Fruit fly (Drosophila melanogaster): ENCODE measurements around the gene Irc.
"Not testable (repeated sequence)": the region's sequence is repeated elsewhere in the genome, so short reads cannot be mapped to it uniquely, and the experiment has no call there.

Irc gene

dm6 chr3R:16984221-16984620 is 18.5 kb upstream of the Irc start:
- TF ChIP-seq CTCF (optimal IDR thresholded peaks at IDR 0.05) (no peak), CG8478 (optimal IDR thresholded peaks at IDR 0.05) (no peak)

dm6 chr3R:16985547-16985946 is 17.1 kb upstream of the Irc start:
- TF ChIP-seq CTCF (optimal IDR thresholded peaks at IDR 0.05) (no peak), CG8478 (optimal IDR thresholded peaks at IDR 0.05) (no peak)

dm6 chr3R:16986181-16987074 is 16.2 kb upstream of the Irc start:
- no peak for TF ChIP-seq CTCF (optimal IDR thresholded peaks at IDR 0.05)

- TF ChIP-seq CG8478 (optimal IDR thresholded peaks at IDR 0.05) (no peak), CTCF (optimal IDR thresholded peaks at IDR 0.05) (no peak)
These were observed 15.3 kb upstream of the Irc start, which contains the start of gene CG18622 for dm6 chr3R:16987220-16987923. TSS of gene CG18622 (minus strand) at chr3R:16987732.

- TF ChIP-seq CG8478 (optimal IDR thresholded peaks at IDR 0.05) (no peak), CTCF (optimal IDR thresholded peaks at IDR 0.05) (no peak)
These were observed 14.8 kb upstream of the Irc start for dm6 chr3R:16987924-16988298.

dm6 chr3R:16988514-16988913 is 14.2 kb upstream of the Irc start, which contains the start of gene MESK4:
TSS of gene MESK4 (plus strand) at chr3R:16988814.
- TF ChIP-seq CTCF, CG8478 (optimal IDR thresholded peaks at IDR 0.05): not testable (repeated sequence)

- no peak for TF ChIP-seq CTCF (optimal IDR thresholded peaks at IDR 0.05)
- no peak for TF ChIP-seq CG8478 (optimal IDR thresholded peaks at IDR 0.05)
These were observed 10.9 kb upstream of the Irc start, which contains the start of gene EMC2B for dm6 chr3R:16991781-16992180. TSS of gene EMC2B (minus strand) at chr3R:16991878.

dm6 chr3R:16992716-16993115 is 10.0 kb upstream of the Irc start, which contains the start of gene CG31274:
TSS of gene CG31274 (plus strand) at chr3R:16993016.
- TF ChIP-seq CTCF, CG8478 (optimal IDR thresholded peaks at IDR 0.05): not testable (repeated sequence)

dm6 chr3R:16996059-16996959 is 6.4 kb upstream of the Irc start, which contains the start of the genes EMC2A and CG3534:
TSS of gene EMC2A (minus strand) at chr3R:16996071.
TSS of gene CG3534 (plus strand) at chr3R:16996446.
- TF ChIP-seq CTCF (optimal IDR thresholded peaks at IDR 0.05), result no peak
- no peak for TF ChIP-seq CG8478 (optimal IDR thresholded peaks at IDR 0.05)

dm6 chr3R:17003468-17003867 is 793 bp downstream of the Irc start:
- TF ChIP-seq CTCF (optimal IDR thresholded peaks at IDR 0.05) (no peak), CG8478 (optimal IDR thresholded peaks at IDR 0.05) (no peak)

- TF ChIP-seq CTCF (optimal IDR thresholded peaks at IDR 0.05) (no peak), CG8478 (optimal IDR thresholded peaks at IDR 0.05) (no peak)
These were observed 4.7 kb downstream of the Irc start for dm6 chr3R:17007336-17007735.

dm6 chr3R:17008018-17008674 is 5.5 kb downstream of the Irc start, which contains the start of gene CG8907:
TSS of gene CG8907 (plus strand) at chr3R:17008269.
- TF ChIP-seq CTCF (optimal IDR thresholded peaks at IDR 0.05) (no peak), CG8478 (optimal IDR thresholded peaks at IDR 0.05) (no peak)

dm6 chr3R:17008675-17009022 is 6.0 kb downstream of the Irc start:
- no peak for TF ChIP-seq CTCF (optimal IDR thresholded peaks at IDR 0.05)
- no peak for TF ChIP-seq CG8478 (optimal IDR thresholded peaks at IDR 0.05)

dm6 chr3R:17014276-17014675 is 11.6 kb downstream of the Irc start, which contains the start of gene Pxd:
TSS of gene Pxd (plus strand) at chr3R:17014576.
- TF ChIP-seq CTCF (optimal IDR thresholded peaks at IDR 0.05) (no peak), CG8478 (optimal IDR thresholded peaks at IDR 0.05) (no peak)
